Worm (Caenorhabditis elegans) whole organism, L1 larva: ENCODE data around the gene oac-46.

Experiments
- blmp-1 ChIP-seq: fragments of 150-350 bp; optimal IDR thresholded peaks from 2 replicates; lab custom pipeline; 2014; ENCODE audit warnings: missing biosample characterization, missing genetic modification characterization
- ceh-8 ChIP-seq: fragments of 200-800 bp; sonication (Bioruptor generic); optimal IDR thresholded peaks from 2 replicates; lab custom pipeline; 2018; ENCODE audit warnings: mild to moderate bottlenecking, missing genetic modification characterization, moderate library complexity, missing compliant biosample characterization
- egl-27 ChIP-seq, 2 experiments: fragments of 150-350 bp in 1 of 2; sonication (generic microtip); optimal IDR thresholded peaks; 3 replicates each; lab custom pipeline; 2017 to 2018; ENCODE audit warnings: missing biosample characterization in 2 of 2, missing genetic modification characterization in 2 of 2, missing genetic modification reagents in 2 of 2
- elt-3 ChIP-seq, 6 experiments: fragments of 150-350 bp in 1 of 6; sonication (generic microtip); optimal IDR thresholded peaks; 2 replicates each; lab custom pipeline; 2017 to 2018; ENCODE audit warnings: missing biosample characterization in 6 of 6, missing genetic modification characterization in 6 of 6, inconsistent platforms in 1 of 6
- lin-13 ChIP-seq: fragments of 150-350 bp; optimal IDR thresholded peaks from 2 replicates; lab custom pipeline; 2014; ENCODE audit warnings: missing biosample characterization, missing genetic modification reagents, missing genetic modification characterization
- lsy-2 ChIP-seq, 2 experiments: fragments of 150-350 bp; optimal IDR thresholded peaks; 2 replicates each; lab custom pipeline; 2014; ENCODE audit warnings: missing biosample characterization in 2 of 2, missing genetic modification characterization in 2 of 2
- nhr-11 ChIP-seq: fragments of 150-350 bp; optimal IDR thresholded peaks from 2 replicates; lab custom pipeline; 2014; ENCODE audit warnings: missing biosample characterization, missing genetic modification characterization
- nhr-12 ChIP-seq: sonication (generic microtip); optimal IDR thresholded peaks from 2 replicates; lab custom pipeline; 2017; ENCODE audit warnings: missing biosample characterization, missing genetic modification characterization
- nhr-76 ChIP-seq: sonication (generic microtip); optimal IDR thresholded peaks from 2 replicates; lab custom pipeline; 2017; ENCODE audit warnings: missing biosample characterization, missing genetic modification characterization
- tbx-2 ChIP-seq: sonication (generic microtip); optimal IDR thresholded peaks from 2 replicates; lab custom pipeline; 2016; ENCODE audit warnings: missing genetic modification characterization, missing compliant biosample characterization
- ztf-4 ChIP-seq: fragments of 150-350 bp; optimal IDR thresholded peaks from 2 replicates; lab custom pipeline; 2014; ENCODE audit warnings: missing biosample characterization, missing genetic modification characterization

ce11 chrII:8891042-8891441 lies 39.1 kb upstream of the oac-46 start:
- no peak for TF ChIP-seq lin-13 (GFP tag; lab: Kevin White, UChicago)
- TF ChIP-seq egl-27 (tag; optimal IDR thresholded peaks at IDR 0.05; lab: Kevin White, UChicago): no peak
- no peak for TF ChIP-seq nhr-76 (tag; lab: Kevin White, UChicago)
- no peak for TF ChIP-seq blmp-1 (tag; lab: Kevin White, UChicago)
- no peak for TF ChIP-seq tbx-2
- TF ChIP-seq nhr-12 (tag; lab: Kevin White, UChicago): no peak
- peak in 1 of 2 experiments; percentile 76 for TF ChIP-seq lsy-2 (tag; optimal IDR thresholded peaks at IDR 0.05; lab: Kevin White, UChicago)
- TF ChIP-seq ceh-8 (GFP tag; lab: Kevin White, UChicago): no peak
- no peak for TF ChIP-seq ztf-4 (tag; lab: Kevin White, UChicago)
- no peak for TF ChIP-seq elt-3 (tag; optimal IDR thresholded peaks at IDR 0.05; lab: Kevin White, UChicago)
- no peak for TF ChIP-seq nhr-11 (tag; lab: Kevin White, UChicago)
